Fruit fly (Drosophila melanogaster) whole organism, embryonic: Measurements from ENCODE around the gene Sem1.

ENCODE experiments used
- Ada2b ChIP-seq: fragments of 200-800 bp; sonication (Bioruptor generic); IDR thresholded peaks from 2 replicates; pipeline ENCODE4 v1.3.6; 2022; ENCODE audit warnings: missing biosample characterization, missing genetic modification characterization
- Atf-2 ChIP-seq: fragments of 200-800 bp; sonication (Bioruptor generic); optimal IDR thresholded peaks from 2 replicates; lab custom pipeline; 2016; ENCODE audit warnings: missing biosample characterization, missing genetic modification characterization
- B-H1 ChIP-seq: fragments of 200-800 bp; sonication (Bioruptor generic); IDR thresholded peaks from 3 replicates; pipeline ENCODE4 v1.3.6; 2022; ENCODE audit warnings: missing biosample characterization, missing genetic modification characterization
- C15 ChIP-seq: fragments of 200-800 bp; sonication (Bioruptor generic); IDR thresholded peaks from 3 replicates; pipeline ENCODE4 v1.3.6; 2022; ENCODE audit warnings: missing biosample characterization, missing genetic modification characterization
- CG10959 ChIP-seq: fragments of 200-800 bp; sonication (Bioruptor generic); IDR thresholded peaks from 2 replicates; pipeline ENCODE4 v1.3.6; 2022; ENCODE audit warnings: missing biosample characterization, missing genetic modification characterization
- CG11093 ChIP-seq: fragments of 200-800 bp; sonication (Bioruptor generic); IDR thresholded peaks from 3 replicates; pipeline ENCODE4 v1.3.6; 2022; ENCODE audit warnings: missing biosample characterization, missing genetic modification characterization
- CG11696 ChIP-seq: fragments of 200-800 bp; sonication (Bioruptor generic); IDR thresholded peaks from 2 replicates; pipeline ENCODE4 v1.3.6; 2022; ENCODE audit warnings: missing biosample characterization, missing genetic modification characterization
- CG12659 ChIP-seq: fragments of 200-800 bp; sonication (Bioruptor generic); optimal IDR thresholded peaks from 3 replicates; lab custom pipeline; 2017; ENCODE audit warnings: mild to moderate bottlenecking, missing biosample characterization, missing genetic modification reagents, missing genetic modification characterization
- CG12744 ChIP-seq: fragments of 200-800 bp; sonication (Bioruptor generic); optimal IDR thresholded peaks from 2 replicates; lab custom pipeline; 2016; ENCODE audit warnings: missing biosample characterization, missing genetic modification characterization
- CG15073 ChIP-seq: fragments of 200-800 bp; sonication (Bioruptor generic); optimal IDR thresholded peaks from 2 replicates; lab custom pipeline; 2016; ENCODE audit warnings: missing biosample characterization, missing genetic modification characterization
- CG1603 ChIP-seq: fragments of 200-800 bp; sonication (Bioruptor generic); optimal IDR thresholded peaks from 2 replicates; lab custom pipeline; 2019; ENCODE audit warnings: missing biosample characterization, mild to moderate bottlenecking, missing genetic modification characterization, moderate library complexity
- CG17829 ChIP-seq: fragments of 200-800 bp; optimal IDR thresholded peaks from 2 replicates; lab custom pipeline; 2019; ENCODE audit warnings: missing biosample characterization, mild to moderate bottlenecking, missing genetic modification characterization, moderate library complexity
- CG18011 ChIP-seq: fragments of 200-800 bp; sonication (Bioruptor generic); optimal IDR thresholded peaks from 2 replicates; lab custom pipeline; 2017; ENCODE audit warnings: missing biosample characterization, missing genetic modification characterization, mild to moderate bottlenecking, moderate library complexity, missing genotype
- CG33213 ChIP-seq: fragments of 200-800 bp; sonication (Bioruptor generic); optimal IDR thresholded peaks from 3 replicates; lab custom pipeline; 2016; ENCODE audit warnings: missing biosample characterization, missing genetic modification characterization
- CG4282 ChIP-seq: fragments of 200-800 bp; sonication (Bioruptor generic); optimal IDR thresholded peaks from 2 replicates; lab custom pipeline; 2016; ENCODE audit warnings: missing biosample characterization, missing genetic modification characterization
- CG4730 ChIP-seq: fragments of 200-800 bp; sonication (Bioruptor generic); IDR thresholded peaks from 2 replicates; pipeline ENCODE4 v1.3.6; 2022; ENCODE audit warnings: missing biosample characterization, missing genetic modification characterization
- CG4820 ChIP-seq: fragments of 200-800 bp; sonication (Bioruptor generic); optimal IDR thresholded peaks from 3 replicates; lab custom pipeline; 2016; ENCODE audit warnings: missing biosample characterization, missing genetic modification characterization
- CG8290 ChIP-seq, 3 experiments: fragments of 200-800 bp; sonication (Bioruptor generic); optimal IDR thresholded peaks; 2 replicates each; lab custom pipeline; 2016 to 2019; ENCODE audit warnings: missing biosample characterization in 3 of 3, missing genetic modification characterization in 3 of 3, mild to moderate bottlenecking in 2 of 3, moderate library complexity in 1 of 3
- CG8388 ChIP-seq: fragments of 200-800 bp; sonication (Bioruptor generic); optimal IDR thresholded peaks from 2 replicates; lab custom pipeline; 2019; ENCODE audit warnings: missing biosample characterization, mild to moderate bottlenecking, missing genetic modification characterization, moderate library complexity
- CG8765 ChIP-seq: fragments of 200-800 bp; sonication (Bioruptor generic); IDR thresholded peaks from 2 replicates; pipeline ENCODE4 v1.3.6; 2022; ENCODE audit warnings: missing biosample characterization, missing genetic modification characterization
- Gug ChIP-seq: fragments of 200-800 bp; sonication (Bioruptor generic); IDR thresholded peaks from 4 replicates; pipeline ENCODE4 v1.3.6; 2022; ENCODE audit warnings: missing biosample characterization, missing genetic modification characterization
- H15 ChIP-seq: fragments of 200-800 bp; sonication (Bioruptor generic); IDR thresholded peaks from 3 replicates; pipeline ENCODE4 v1.3.6; 2022; ENCODE audit warnings: missing biosample characterization, missing genetic modification characterization
- HLHmδ ChIP-seq: fragments of 200-800 bp; sonication (Bioruptor generic); optimal IDR thresholded peaks from 2 replicates; lab custom pipeline; 2018; ENCODE audit warnings: missing biosample characterization, mild to moderate bottlenecking, missing genetic modification characterization, moderate library complexity
- Mes4 ChIP-seq: fragments of 200-800 bp; sonication (Bioruptor generic); optimal IDR thresholded peaks from 2 replicates; lab custom pipeline; 2016; ENCODE audit warnings: missing biosample characterization, missing genetic modification characterization
- NC2α ChIP-seq: fragments of 200-800 bp; sonication (Bioruptor generic); optimal IDR thresholded peaks from 2 replicates; lab custom pipeline; 2016; ENCODE audit warnings: missing biosample characterization, missing genetic modification characterization
- NFAT ChIP-seq: fragments of 200-800 bp; sonication (Bioruptor generic); IDR thresholded peaks from 2 replicates; pipeline ENCODE4 v1.3.6; 2022; ENCODE audit warnings: missing biosample characterization, missing genetic modification characterization
- Nf-YA ChIP-seq: fragments of 200-800 bp; sonication (Bioruptor generic); IDR thresholded peaks from 2 replicates; pipeline ENCODE4 v1.3.6; 2022; ENCODE audit warnings: missing biosample characterization, missing genetic modification characterization
- Pdp1 ChIP-seq, 2 experiments: fragments of 200-800 bp; sonication (Bioruptor generic); optimal IDR thresholded peaks; 3 replicates each; lab custom pipeline; 2016; ENCODE audit warnings: missing biosample characterization in 2 of 2, missing genetic modification characterization in 2 of 2, mild to moderate bottlenecking in 1 of 2, moderate library complexity in 1 of 2
- Ptx1 ChIP-seq: fragments of 200-800 bp; sonication (Bioruptor generic); IDR thresholded peaks from 2 replicates; pipeline ENCODE4 v1.3.6; 2022; ENCODE audit warnings: missing biosample characterization, missing genetic modification characterization
- Rfx ChIP-seq: fragments of 200-800 bp; sonication (Bioruptor generic); IDR thresholded peaks from 2 replicates; pipeline ENCODE4 v1.3.6; 2022; ENCODE audit warnings: missing biosample characterization, missing genetic modification characterization
- Spps ChIP-seq: fragments of 200-800 bp; sonication (Bioruptor generic); optimal IDR thresholded peaks from 2 replicates; lab custom pipeline; 2018; ENCODE audit warnings: missing biosample characterization, mild to moderate bottlenecking, missing genetic modification characterization
- Taf1 ChIP-seq: fragments of 200-800 bp; sonication (Bioruptor generic); IDR thresholded peaks from 2 replicates; pipeline ENCODE4 v1.3.6; 2022; ENCODE audit warnings: missing biosample characterization, missing genetic modification characterization
- Vsx1 ChIP-seq: fragments of 200-800 bp; sonication (Bioruptor generic); optimal IDR thresholded peaks from 2 replicates; lab custom pipeline; 2017; ENCODE audit warnings: missing biosample characterization, mild to moderate bottlenecking, missing genetic modification characterization, missing genetic modification reagents
- ac ChIP-seq: fragments of 200-800 bp; sonication (Bioruptor generic); optimal IDR thresholded peaks from 3 replicates; lab custom pipeline; 2017; ENCODE audit warnings: missing biosample characterization, mild to moderate bottlenecking, missing genetic modification characterization
- bowl ChIP-seq: fragments of 200-800 bp; sonication (Bioruptor generic); IDR thresholded peaks from 2 replicates; pipeline ENCODE4 v1.3.6; 2022; ENCODE audit warnings: missing biosample characterization, missing genetic modification characterization
- danr ChIP-seq: fragments of 200-800 bp; sonication (Bioruptor generic); IDR thresholded peaks from 2 replicates; pipeline ENCODE4 v1.3.6; 2022; ENCODE audit warnings: missing biosample characterization, missing genetic modification characterization
- dati ChIP-seq: fragments of 200-800 bp; sonication (Bioruptor generic); IDR thresholded peaks from 2 replicates; pipeline ENCODE4 v1.3.6; 2022; ENCODE audit warnings: missing biosample characterization, missing genetic modification characterization
- her ChIP-seq: fragments of 200-800 bp; sonication (Bioruptor generic); optimal IDR thresholded peaks from 2 replicates; lab custom pipeline; 2016; ENCODE audit warnings: missing biosample characterization, missing genetic modification characterization
- kay ChIP-seq: fragments of 200-800 bp; sonication (Bioruptor generic); optimal IDR thresholded peaks from 2 replicates; lab custom pipeline; 2016; ENCODE audit warnings: missing biosample characterization, missing genetic modification characterization
- nom ChIP-seq: fragments of 200-800 bp; sonication (Bioruptor generic); optimal IDR thresholded peaks from 2 replicates; lab custom pipeline; 2017; ENCODE audit warnings: missing biosample characterization, missing genetic modification characterization, mild to moderate bottlenecking, moderate library complexity, missing genetic modification reagents
- odd ChIP-seq: fragments of 200-800 bp; sonication (Bioruptor generic); optimal IDR thresholded peaks from 2 replicates; lab custom pipeline; 2017; ENCODE audit warnings: missing biosample characterization, mild to moderate bottlenecking, missing genetic modification characterization
- phol ChIP-seq: fragments of 200-800 bp; sonication (Bioruptor generic); optimal IDR thresholded peaks from 3 replicates; lab custom pipeline; 2018; ENCODE audit warnings: missing biosample characterization, mild to moderate bottlenecking, missing genetic modification characterization, moderate library complexity
- pum ChIP-seq: fragments of 200-800 bp; sonication (Bioruptor generic); optimal IDR thresholded peaks from 2 replicates; lab custom pipeline; 2016; ENCODE audit warnings: missing biosample characterization, missing genetic modification characterization
- ro ChIP-seq: fragments of 200-800 bp; sonication (Bioruptor generic); IDR thresholded peaks from 2 replicates; pipeline ENCODE4 v1.3.6; 2022; ENCODE audit warnings: missing biosample characterization, missing genetic modification characterization
- schlank ChIP-seq: fragments of 200-800 bp; sonication (Bioruptor generic); optimal IDR thresholded peaks from 2 replicates; lab custom pipeline; 2018; ENCODE audit warnings: missing biosample characterization, mild to moderate bottlenecking, missing genetic modification characterization
- tgo ChIP-seq: fragments of 200-800 bp; sonication (Bioruptor generic); IDR thresholded peaks from 3 replicates; pipeline ENCODE4 v1.3.6; 2022; ENCODE audit warnings: missing biosample characterization, missing genetic modification characterization
- z ChIP-seq: fragments of 200-800 bp; sonication (Bioruptor generic); IDR thresholded peaks from 3 replicates; pipeline ENCODE4 v1.3.6; 2022; ENCODE audit warnings: missing biosample characterization, missing genetic modification characterization
- zen2 ChIP-seq: fragments of 200-800 bp; sonication (Bioruptor generic); IDR thresholded peaks from 3 replicates; pipeline ENCODE4 v1.3.6; 2022; ENCODE audit warnings: missing biosample characterization, missing genetic modification characterization; ENCODE audit not compliant: partially characterized antibody
- zfh1 ChIP-seq: fragments of 200-800 bp; sonication (Bioruptor generic); IDR thresholded peaks from 3 replicates; pipeline ENCODE4 v1.3.6; 2022; ENCODE audit warnings: missing biosample characterization, missing genetic modification characterization

Sem1 gene

dm6 chr2L:7043039-7043905 is 20.5 kb upstream of the Sem1 start:
- TF ChIP-seq NFAT (GFP tag; lab: Robert Waterston, UW): 0 out of 2 replicates have a peak, but pooled peaks have one; percentile 24
- TF ChIP-seq schlank (tag; lab: Kevin White, UChicago): no peak
- peak; percentile 65 for TF ChIP-seq z (GFP tag; lab: Robert Waterston, UW)
- TF ChIP-seq CG12659 (GFP tag; lab: Kevin White, UChicago): no peak
- TF ChIP-seq Ptx1 (GFP tag; lab: Robert Waterston, UW): no peak
- no peak for TF ChIP-seq nom (GFP tag; lab: Kevin White, UChicago)
- no peak for TF ChIP-seq CG8290 (GFP tag; optimal IDR thresholded peaks at IDR 0.05; lab: Kevin White, UChicago)
- peak in 1 of 2 experiments; percentile 28 for TF ChIP-seq CG8290 (tag; optimal IDR thresholded peaks at IDR 0.05; lab: Kevin White, UChicago)
- peak; percentile 28; the same call in 1 of the 3 replicates for TF ChIP-seq CG11093 (GFP tag; lab: Robert Waterston, UW)
- no peak for TF ChIP-seq Nf-YA (GFP tag; lab: Robert Waterston, UW)
- TF ChIP-seq CG10959 (GFP tag; lab: Robert Waterston, UW): no peak
- no peak for TF ChIP-seq CG18011
- TF ChIP-seq CG4282 (GFP tag; lab: Kevin White, UChicago): peak; percentile 54
- no peak for TF ChIP-seq pum (GFP tag; lab: Kevin White, UChicago)
- peak; percentile 6 for TF ChIP-seq CG17829 (tag; lab: Kevin White, UChicago)
- no peak for TF ChIP-seq CG8388
- TF ChIP-seq Mes4: peak; percentile 52
- TF ChIP-seq H15 (GFP tag; lab: Robert Waterston, UW): 0 out of 3 replicates have a peak, but pooled peaks have one; percentile 22
- peak; percentile 40; the same call in 1 of the 2 replicates for TF ChIP-seq Rfx (GFP tag; lab: Robert Waterston, UW)
- TF ChIP-seq zen2 (GFP tag; lab: Robert Waterston, UW): no peak
- no peak for TF ChIP-seq Spps
- TF ChIP-seq CG4730 (GFP tag; lab: Robert Waterston, UW): no peak
- TF ChIP-seq Atf-2 (GFP tag; lab: Kevin White, UChicago): no peak
- no peak for TF ChIP-seq CG8765 (GFP tag; lab: Robert Waterston, UW)
- TF ChIP-seq bowl: no peak
- TF ChIP-seq CG1603 (tag; lab: Kevin White, UChicago): peak; percentile 44
- no peak for TF ChIP-seq C15 (GFP tag; lab: Robert Waterston, UW)
- TF ChIP-seq CG33213 (GFP tag; lab: Kevin White, UChicago): no peak
- no peak for TF ChIP-seq tgo (GFP tag; lab: Robert Waterston, UW)
- TF ChIP-seq phol (tag; lab: Kevin White, UChicago): peak; percentile 36
- no peak for TF ChIP-seq CG12744 (GFP tag; lab: Kevin White, UChicago)
- no peak for TF ChIP-seq dati (GFP tag; lab: Robert Waterston, UW)
- no peak for TF ChIP-seq danr (GFP tag; lab: Robert Waterston, UW)
- TF ChIP-seq B-H1: peak; percentile 9; the same call in 1 of the 3 replicates
- peak; percentile 57 for TF ChIP-seq HLHmδ (GFP tag; lab: Kevin White, UChicago)
- peak; percentile 11 for TF ChIP-seq odd (GFP tag; lab: Kevin White, UChicago)
- TF ChIP-seq CG4820 (GFP tag; lab: Kevin White, UChicago): no peak
- no peak for TF ChIP-seq Gug (GFP tag; lab: Robert Waterston, UW)
- no peak for TF ChIP-seq kay (GFP tag; lab: Kevin White, UChicago)
- no peak for TF ChIP-seq CG15073 (GFP tag; lab: Kevin White, UChicago)
- peak; percentile 32 for TF ChIP-seq NC2α (GFP tag; lab: Kevin White, UChicago)
- peak; percentile 33 for TF ChIP-seq her
- TF ChIP-seq ro (GFP tag; lab: Robert Waterston, UW): no peak
- peak; percentile 63; the same call in 1 of the 3 replicates for TF ChIP-seq zfh1 (GFP tag; lab: Robert Waterston, UW)
- TF ChIP-seq ac (GFP tag; lab: Kevin White, UChicago): peak; percentile 83
- no peak for TF ChIP-seq Taf1 (GFP tag; lab: Robert Waterston, UW)
- no peak for TF ChIP-seq Ada2b (GFP tag; lab: Robert Waterston, UW)
- TF ChIP-seq Vsx1 (GFP tag; lab: Kevin White, UChicago): peak; percentile 71
- TF ChIP-seq Pdp1 (GFP tag; optimal IDR thresholded peaks at IDR 0.05; lab: Kevin White, UChicago): peak; percentile 7 to 94
- TF ChIP-seq CG11696 (GFP tag; lab: Robert Waterston, UW): 0 out of 2 replicates have a peak, but pooled peaks have one; percentile 13
